Fruit fly (Drosophila melanogaster): ENCODE data around the gene Orc2.

Gene Orc2

DNA sequence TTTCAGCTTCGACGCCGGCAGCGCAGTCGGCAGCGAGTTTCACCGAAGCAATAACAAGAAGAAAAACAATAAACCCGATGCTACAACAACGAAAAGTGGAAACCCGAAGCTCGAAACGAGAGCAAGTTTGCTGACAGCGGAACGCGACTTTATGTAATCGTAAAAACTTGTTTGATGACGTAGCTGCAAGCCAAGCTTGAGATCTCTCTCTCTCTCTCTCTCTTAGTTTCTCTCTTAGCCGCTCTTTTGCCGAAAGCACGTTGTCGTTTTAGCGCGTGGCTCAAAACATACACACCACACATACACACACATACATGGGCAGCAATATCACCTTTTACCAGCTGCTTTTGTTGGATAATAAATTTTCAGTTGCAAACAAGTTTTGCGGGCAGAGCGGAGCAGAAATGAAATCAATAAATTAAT, 11.4 kb downstream of the Orc2 start:
- TF ChIP-seq CG6163 (GFP tag; IDR thresholded peaks at IDR 0.05) (peak; percentile 8; the same call in 1 of the 3 replicates), Hr38 (GFP tag; optimal IDR thresholded peaks at IDR 0.05) (no peak), CG8119 (GFP tag; IDR thresholded peaks at IDR 0.05) (peak; percentile 37; the same call in 1 of the 3 replicates), Gug (GFP tag; IDR thresholded peaks at IDR 0.05) (no peak), CG6854 (GFP tag; optimal IDR thresholded peaks at IDR 0.05) (peak; percentile 48), eg (GFP tag; IDR thresholded peaks at IDR 0.05) (peak; percentile 64; the same call in 1 of the 3 replicates), acj6 (GFP tag; optimal IDR thresholded peaks at IDR 0.05) (no peak), spab (GFP tag; optimal IDR thresholded peaks at IDR 0.05) (no peak), CG10631 (GFP tag; optimal IDR thresholded peaks at IDR 0.05) (no peak), dsx (GFP tag; optimal IDR thresholded peaks at IDR 0.05; ENCODE audit: poor library complexity, severe bottlenecking) (peak; percentile 39), fkh (GFP tag; optimal IDR thresholded peaks at IDR 0.05) (peak; percentile 50), ss (GFP tag; optimal IDR thresholded peaks at IDR 0.05) (peak in 1 of 2 experiments; percentile 41), achi (GFP tag; optimal IDR thresholded peaks at IDR 0.05) (no peak), Met (GFP tag; optimal IDR thresholded peaks at IDR 0.05) (peak; percentile 19), net (GFP tag; optimal IDR thresholded peaks at IDR 0.05) (peak; percentile 24), Ets96B (tag; optimal IDR thresholded peaks at IDR 0.05) (no peak), CG15336 (GFP tag; IDR thresholded peaks at IDR 0.05) (peak; percentile 13; the same call in 1 of the 2 replicates), pdm3 (GFP tag; optimal IDR thresholded peaks at IDR 0.05) (no peak), vri (GFP tag; optimal IDR thresholded peaks at IDR 0.05) (peak; percentile 95), Eip78C (GFP tag) (peak; percentile 69), Eip75B (GFP tag; optimal IDR thresholded peaks at IDR 0.05) (peak; percentile 8), CG3919 (GFP tag; optimal IDR thresholded peaks at IDR 0.05) (no peak), CG16779 (tag; optimal IDR thresholded peaks at IDR 0.05) (no peak), CG6276 (GFP tag; optimal IDR thresholded peaks at IDR 0.05) (peak; percentile 63), topi (GFP tag; optimal IDR thresholded peaks at IDR 0.05) (no peak), CG31627 (GFP tag; optimal IDR thresholded peaks at IDR 0.05) (no peak)

DNA sequence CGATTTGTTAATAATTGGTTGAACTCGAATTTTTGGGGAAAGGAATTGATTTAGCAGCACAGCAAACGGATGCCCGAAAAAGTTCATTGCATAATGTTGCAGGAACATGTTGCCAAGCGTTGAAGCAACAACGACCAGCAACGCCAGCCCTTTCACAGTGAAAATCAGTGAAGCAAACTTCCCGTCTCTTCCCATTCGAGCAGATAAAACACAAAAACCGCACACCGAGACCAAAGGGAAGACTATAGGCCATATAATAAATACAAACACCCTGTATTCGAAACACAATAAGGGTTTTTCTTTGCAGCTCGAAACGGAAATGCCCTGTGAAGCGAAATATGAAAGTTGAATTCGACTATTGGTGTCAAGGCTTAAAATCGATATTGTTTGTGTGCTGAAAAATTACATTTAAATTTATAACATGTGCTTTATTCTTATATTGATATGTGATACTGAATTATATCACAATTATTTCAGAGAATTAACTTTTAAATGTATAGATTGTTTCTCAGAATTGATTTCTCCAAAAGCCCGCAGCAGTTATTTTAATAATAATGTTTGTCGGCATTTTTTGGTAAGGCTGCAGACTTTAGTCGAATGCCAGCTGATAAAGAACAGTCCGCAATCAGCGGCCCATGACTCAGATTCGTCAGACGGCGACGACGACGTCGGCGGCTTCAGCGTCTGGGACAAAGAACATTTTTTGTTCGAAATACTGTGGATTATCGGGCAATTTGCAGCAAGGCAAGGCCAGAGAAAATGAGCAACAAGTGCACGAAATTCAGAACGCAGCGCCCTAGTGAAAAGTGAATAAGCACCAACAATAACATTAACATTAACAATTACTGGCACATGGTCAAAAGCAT, 12.7 kb downstream of the Orc2 start:
- TF ChIP-seq CG1621 (tag; optimal IDR thresholded peaks at IDR 0.05) (no peak), Sox14 (GFP tag; optimal IDR thresholded peaks at IDR 0.05) (peak; percentile 42), svp (GFP tag) (peak; percentile 43), Gug (GFP tag; IDR thresholded peaks at IDR 0.05) (no peak), Eip93F (GFP tag; optimal IDR thresholded peaks at IDR 0.05) (peak; percentile 69), Eip78C (GFP tag) (peak; percentile 65), CG8319 (GFP tag; optimal IDR thresholded peaks at IDR 0.05) (no peak)

DNA sequence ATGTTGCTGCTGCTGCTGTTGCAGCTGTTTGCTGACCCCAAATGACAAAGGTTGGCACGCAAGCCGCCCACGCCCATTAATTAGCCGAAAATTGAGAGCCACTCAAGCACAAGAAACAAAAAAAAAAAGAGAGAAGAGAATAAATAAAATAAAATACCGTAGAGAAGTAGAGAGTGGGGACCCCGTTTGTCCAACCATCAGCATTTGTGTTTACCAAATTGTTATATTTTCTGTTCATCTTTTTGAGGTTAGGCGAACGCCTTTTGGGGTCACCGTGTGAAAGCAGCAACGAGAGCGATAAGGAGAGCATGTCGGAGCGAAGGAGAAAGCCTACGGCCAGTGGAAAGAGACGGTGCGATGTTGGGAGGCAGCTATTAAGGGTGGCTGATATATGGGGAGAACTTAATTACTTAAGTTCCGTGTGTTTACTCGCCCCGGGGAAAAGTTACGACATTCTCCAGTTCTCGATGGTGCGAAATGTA, 13.4 kb downstream of the Orc2 start:
- TF ChIP-seq svp (GFP tag) (peak; percentile 92), fkh (GFP tag; optimal IDR thresholded peaks at IDR 0.05) (peak; percentile 68), dac (GFP tag; optimal IDR thresholded peaks at IDR 0.05) (no peak)

DNA sequence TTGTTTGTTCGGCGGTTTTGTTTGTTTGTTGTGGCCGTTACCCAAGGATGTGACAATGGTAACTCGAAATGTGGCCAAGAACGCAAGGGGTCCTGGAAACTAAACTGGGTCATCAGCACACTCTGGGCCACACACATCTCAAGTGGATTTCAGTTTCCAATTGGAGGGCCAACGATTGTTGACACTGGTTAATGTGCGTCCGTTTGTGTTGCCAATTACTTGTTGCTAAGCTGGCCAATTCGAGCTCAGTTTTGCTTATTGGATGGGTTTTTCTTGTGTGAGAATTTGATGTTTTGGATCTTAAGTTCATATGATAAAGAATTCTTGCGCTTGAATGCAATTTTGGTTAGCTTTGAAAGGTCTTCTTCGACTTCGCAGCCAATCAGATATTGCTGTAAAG, 16.3 kb downstream of the Orc2 start:
- TF ChIP-seq Sox15 (GFP tag; optimal IDR thresholded peaks at IDR 0.05) (no peak), Sox14 (GFP tag; optimal IDR thresholded peaks at IDR 0.05) (no peak), CG6808 (GFP tag; optimal IDR thresholded peaks at IDR 0.05) (no peak), net (GFP tag; optimal IDR thresholded peaks at IDR 0.05) (no peak), vri (GFP tag; optimal IDR thresholded peaks at IDR 0.05) (no peak), CG1621 (tag; optimal IDR thresholded peaks at IDR 0.05) (no peak), CG31627 (GFP tag; optimal IDR thresholded peaks at IDR 0.05) (no peak), CG10631 (GFP tag; optimal IDR thresholded peaks at IDR 0.05) (no peak), CG11294 (GFP tag; IDR thresholded peaks at IDR 0.05) (no peak), lz (GFP tag; optimal IDR thresholded peaks at IDR 0.05) (no peak), CG8119 (GFP tag; IDR thresholded peaks at IDR 0.05) (no peak), Hr39 (GFP tag; optimal IDR thresholded peaks at IDR 0.05) (no peak), CG16779 (tag; optimal IDR thresholded peaks at IDR 0.05) (no peak), Gug (GFP tag; IDR thresholded peaks at IDR 0.05) (no peak), Blimp-1 (GFP tag; optimal IDR thresholded peaks at IDR 0.05) (no peak), CG3032 (tag; optimal IDR thresholded peaks at IDR 0.05) (no peak)

All from whole organism, prepupa.